Fruit fly (Drosophila melanogaster): Measurements from ENCODE around the gene CG7326.

The CG7326 gene

DNA sequence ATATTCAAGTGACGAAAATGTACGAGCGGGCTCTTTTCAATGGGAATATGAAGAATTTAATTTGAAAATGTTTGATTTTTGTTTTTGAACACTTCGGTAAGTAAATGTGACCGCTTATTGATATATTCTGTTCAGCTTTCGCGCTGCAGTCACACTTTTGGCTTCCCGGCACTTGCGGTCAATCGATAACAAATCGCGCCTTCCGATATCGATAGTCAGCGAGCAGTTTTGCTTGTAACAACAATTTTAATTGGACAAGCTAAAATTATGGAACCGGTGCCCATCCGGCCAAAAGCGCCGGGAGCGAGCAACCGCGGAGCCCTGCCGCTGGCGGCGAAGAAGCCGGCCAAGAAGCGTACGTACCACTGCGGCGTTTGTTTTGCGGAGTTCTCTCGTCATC, 33.2 kb downstream of the CG7326 start, which contains the start of gene CG7101 (continued):
- no peak for TF ChIP-seq CkIIα-i1 (GFP tag; IDR thresholded peaks at IDR 0.05)
- TF ChIP-seq CG18599 (GFP tag; optimal IDR thresholded peaks at IDR 0.05), result no peak
- TF ChIP-seq CG7357 (GFP tag; IDR thresholded peaks at IDR 0.05), result no peak
- no peak for TF ChIP-seq Sry-β (GFP tag; optimal IDR thresholded peaks at IDR 0.05)
- no peak for TF ChIP-seq CG13123 (GFP tag; optimal IDR thresholded peaks at IDR 0.05)
- no peak for TF ChIP-seq CG11696 (GFP tag; IDR thresholded peaks at IDR 0.05)
- peak; percentile 81 for TF ChIP-seq E2f2 (GFP tag; IDR thresholded peaks at IDR 0.05)
- TF ChIP-seq CG11247 (GFP tag; IDR thresholded peaks at IDR 0.05), result no peak
- no peak for TF ChIP-seq yki (optimal IDR thresholded peaks at IDR 0.05)
- TF ChIP-seq ase (GFP tag; IDR thresholded peaks at IDR 0.05), result no peak
- peak; percentile 55 for TF ChIP-seq Lhr (GFP tag; optimal IDR thresholded peaks at IDR 0.05)
- no peak for TF ChIP-seq CG30431 (GFP tag; optimal IDR thresholded peaks at IDR 0.05)
- no peak for TF ChIP-seq ATbp (GFP tag; optimal IDR thresholded peaks at IDR 0.05)
- peak; percentile 78 for TF ChIP-seq MBD-R2 (GFP tag; IDR thresholded peaks at IDR 0.05)
- TF ChIP-seq CG9932 (GFP tag; IDR thresholded peaks at IDR 0.05), result no peak
- peak; percentile 25 for TF ChIP-seq CG30020 (tag; optimal IDR thresholded peaks at IDR 0.05)
- TF ChIP-seq CG8290 (GFP tag; optimal IDR thresholded peaks at IDR 0.05), result peak; percentile 25
- TF ChIP-seq CG8290 (tag; optimal IDR thresholded peaks at IDR 0.05), result no peak
- peak; percentile 47 for TF ChIP-seq CG12659 (GFP tag; optimal IDR thresholded peaks at IDR 0.05)
- peak; percentile 42; the same call in 1 of the 2 replicates for TF ChIP-seq CG3847 (GFP tag; IDR thresholded peaks at IDR 0.05)
- no peak for TF ChIP-seq CG16863 (GFP tag; optimal IDR thresholded peaks at IDR 0.05)
- no peak for TF ChIP-seq gsb (GFP tag; IDR thresholded peaks at IDR 0.05)
- TF ChIP-seq CG7963 (GFP tag; IDR thresholded peaks at IDR 0.05; ENCODE audit: partially characterized antibody), result peak; percentile 70
- TF ChIP-seq Dbx (GFP tag; IDR thresholded peaks at IDR 0.05), result no peak
- TF ChIP-seq MESR4 (GFP tag; optimal IDR thresholded peaks at IDR 0.05), result peak; percentile 48
- peak; percentile 62 for TF ChIP-seq CG14860 (GFP tag; IDR thresholded peaks at IDR 0.05; ENCODE audit: partially characterized antibody)
- TF ChIP-seq CG7928 (GFP tag; optimal IDR thresholded peaks at IDR 0.05), result no peak
- no peak for TF ChIP-seq Hr51 (GFP tag; optimal IDR thresholded peaks at IDR 0.05)
- no peak for TF ChIP-seq CG4328 (GFP tag; optimal IDR thresholded peaks at IDR 0.05)
- peak; percentile 28 for TF ChIP-seq CG14710 (tag; optimal IDR thresholded peaks at IDR 0.05)
- TF ChIP-seq CG31224 (GFP tag; IDR thresholded peaks at IDR 0.05), result no peak
- peak; percentile 9 for TF ChIP-seq Sin3A (optimal IDR thresholded peaks at IDR 0.05)
- TF ChIP-seq ato (GFP tag; IDR thresholded peaks at IDR 0.05; ENCODE audit: partially characterized antibody), result peak; percentile 72
- TF ChIP-seq Bdp1 (GFP tag; optimal IDR thresholded peaks at IDR 0.05), result no peak
- no peak for TF ChIP-seq CG6813 (GFP tag; optimal IDR thresholded peaks at IDR 0.05)
- peak; percentile 3 for TF ChIP-seq Xbp1 (GFP tag; optimal IDR thresholded peaks at IDR 0.05)
- TF ChIP-seq CG4820 (GFP tag; optimal IDR thresholded peaks at IDR 0.05), result no peak
- peak; percentile 57 for TF ChIP-seq vnd (GFP tag; IDR thresholded peaks at IDR 0.05; ENCODE audit: partially characterized antibody)
- TF ChIP-seq Asciz (GFP tag; optimal IDR thresholded peaks at IDR 0.05), result no peak
- no peak for TF ChIP-seq p53 (GFP tag; optimal IDR thresholded peaks at IDR 0.05)
- TF ChIP-seq CG17359 (tag; optimal IDR thresholded peaks at IDR 0.05), result no peak
- TF ChIP-seq CG11085 (GFP tag; IDR thresholded peaks at IDR 0.05), result no peak
- no peak for TF ChIP-seq CG4360 (GFP tag; IDR thresholded peaks at IDR 0.05)
- no peak for TF ChIP-seq gce (GFP tag; IDR thresholded peaks at IDR 0.05)
- TF ChIP-seq ro (GFP tag; IDR thresholded peaks at IDR 0.05), result no peak
- TF ChIP-seq crol (GFP tag; IDR thresholded peaks at IDR 0.05), result no peak
- TF ChIP-seq PHDP (tag; optimal IDR thresholded peaks at IDR 0.05), result no peak
- TF ChIP-seq CG8924 (tag; optimal IDR thresholded peaks at IDR 0.05), result no peak
- peak; percentile 66 for TF ChIP-seq pzg (GFP tag; optimal IDR thresholded peaks at IDR 0.05)
- peak; percentile 27 for TF ChIP-seq CG10267 (tag; optimal IDR thresholded peaks at IDR 0.05)
- no peak for TF ChIP-seq br (optimal IDR thresholded peaks at IDR 0.05)
- TF ChIP-seq CG16779 (GFP tag; IDR thresholded peaks at IDR 0.05), result no peak
- peak; percentile 73; the same call in 2 of the 3 replicates for TF ChIP-seq CG34224 (GFP tag; IDR thresholded peaks at IDR 0.05; ENCODE audit: partially characterized antibody)
